Worm (Caenorhabditis elegans) whole organism, mixed stage, embryonic: ENCODE data around the gene C14F11.4.

Experiments
- M03D4.4 ChIP-seq: sonication (generic microtip); optimal IDR thresholded peaks from 2 replicates; lab custom pipeline; 2017; ENCODE audit warnings: mild to moderate bottlenecking, missing genetic modification characterization, missing compliant biosample characterization
- bed-3 ChIP-seq: fragments of 200-800 bp; sonication (Bioruptor generic); optimal IDR thresholded peaks from 3 replicates; lab custom pipeline; 2018; ENCODE audit warnings: mild to moderate bottlenecking, missing genetic modification characterization, moderate library complexity, missing compliant biosample characterization
- blmp-1 ChIP-seq: fragments of 150-350 bp; optimal IDR thresholded peaks from 2 replicates; lab custom pipeline; 2014; ENCODE audit warnings: missing biosample characterization, missing genetic modification characterization
- ceh-39 ChIP-seq: fragments of 150-350 bp; optimal IDR thresholded peaks from 2 replicates; lab custom pipeline; 2014; ENCODE audit warnings: missing biosample characterization, missing genetic modification characterization
- ces-1 ChIP-seq: fragments of 150-350 bp; optimal IDR thresholded peaks from 2 replicates; lab custom pipeline; 2014; ENCODE audit warnings: missing biosample characterization, missing genetic modification reagents, missing genetic modification characterization
- cnd-1 ChIP-seq: fragments of 200-800 bp; sonication (Bioruptor generic); optimal IDR thresholded peaks from 2 replicates; lab custom pipeline; 2018; ENCODE audit warnings: mild to moderate bottlenecking, missing genetic modification characterization, missing compliant biosample characterization
- drap-1 ChIP-seq: fragments of 200-800 bp; sonication (Bioruptor generic); optimal IDR thresholded peaks from 3 replicates; lab custom pipeline; 2018; ENCODE audit warnings: mild to moderate bottlenecking, missing genetic modification characterization, missing compliant biosample characterization
- elt-1 ChIP-seq: sonication (generic microtip); optimal IDR thresholded peaks from 2 replicates; lab custom pipeline; 2017; ENCODE audit warnings: missing genetic modification characterization, mild to moderate bottlenecking, missing compliant biosample characterization, antibody characterized with exemption, moderate library complexity, borderline replicate concordance; ENCODE audit not compliant: insufficient read depth
- elt-3 ChIP-seq: fragments of 150-350 bp; optimal IDR thresholded peaks from 2 replicates; lab custom pipeline; 2014; ENCODE audit warnings: missing biosample characterization, missing genetic modification characterization
- flh-1 ChIP-seq: fragments of 200-800 bp; sonication (Bioruptor generic); optimal IDR thresholded peaks from 2 replicates; lab custom pipeline; 2018; ENCODE audit warnings: mild to moderate bottlenecking, missing genetic modification characterization, moderate library complexity, missing compliant biosample characterization
- ham-2 ChIP-seq: fragments of 200-800 bp; sonication (Bioruptor generic); optimal IDR thresholded peaks from 2 replicates; lab custom pipeline; 2018; ENCODE audit warnings: mild to moderate bottlenecking, missing genetic modification characterization, missing compliant biosample characterization
- hlh-1 ChIP-seq: fragments of 150-350 bp; optimal IDR thresholded peaks from 2 replicates; lab custom pipeline; 2014; ENCODE audit warnings: missing biosample characterization, missing genetic modification reagents, missing genetic modification characterization
- lin-32 ChIP-seq: fragments of 200-800 bp; sonication (Bioruptor generic); optimal IDR thresholded peaks from 2 replicates; lab custom pipeline; 2018; ENCODE audit warnings: mild to moderate bottlenecking, missing genetic modification characterization, missing compliant biosample characterization
- lsy-2 ChIP-seq: fragments of 150-350 bp; optimal IDR thresholded peaks from 2 replicates; lab custom pipeline; 2014; ENCODE audit warnings: missing biosample characterization, missing genetic modification characterization
- mep-1 ChIP-seq: fragments of 150-350 bp; optimal IDR thresholded peaks from 2 replicates; lab custom pipeline; 2017; ENCODE audit warnings: missing biosample characterization, missing genetic modification reagents, missing genetic modification characterization, inconsistent platforms
- mls-2 ChIP-seq: sonication (generic microtip); optimal IDR thresholded peaks from 2 replicates; lab custom pipeline; 2016; ENCODE audit warnings: mild to moderate bottlenecking, missing genetic modification characterization, moderate library complexity, missing compliant biosample characterization
- nhr-2 ChIP-seq: fragments of 150-350 bp; optimal IDR thresholded peaks from 2 replicates; lab custom pipeline; 2014; ENCODE audit warnings: missing biosample characterization, missing genetic modification characterization
- nhr-237 ChIP-seq: fragments of 150-350 bp; optimal IDR thresholded peaks from 2 replicates; lab custom pipeline; 2014; ENCODE audit warnings: missing biosample characterization, missing genetic modification characterization
- nhr-28 ChIP-seq: fragments of 150-350 bp; optimal IDR thresholded peaks from 2 replicates; lab custom pipeline; 2014; ENCODE audit warnings: missing biosample characterization, missing genetic modification characterization
- nhr-76 ChIP-seq: sonication (generic microtip); optimal IDR thresholded peaks from 2 replicates; lab custom pipeline; 2017; ENCODE audit warnings: missing biosample characterization, missing genetic modification characterization
- pha-4 ChIP-seq: fragments of 150-350 bp; optimal IDR thresholded peaks from 2 replicates; lab custom pipeline; 2018; ENCODE audit warnings: missing biosample characterization, missing genetic modification reagents, missing genetic modification characterization
- sem-2 ChIP-seq: fragments of 200-800 bp; sonication (Bioruptor generic); optimal IDR thresholded peaks from 2 replicates; lab custom pipeline; 2018; ENCODE audit warnings: mild to moderate bottlenecking, missing genetic modification characterization, missing compliant biosample characterization
- snpc-4 ChIP-seq: fragments of 150-350 bp; optimal IDR thresholded peaks from 2 replicates; lab custom pipeline; 2014; ENCODE audit warnings: missing biosample characterization, missing genetic modification characterization
- sptf-1 ChIP-seq: sonication (generic microtip); optimal IDR thresholded peaks from 2 replicates; lab custom pipeline; 2017; ENCODE audit warnings: mild to moderate bottlenecking, missing genetic modification characterization, moderate library complexity, missing compliant biosample characterization
- tbx-8 ChIP-seq: fragments of 200-800 bp; sonication (Bioruptor generic); optimal IDR thresholded peaks from 2 replicates; lab custom pipeline; 2018; ENCODE audit warnings: mild to moderate bottlenecking, missing genetic modification characterization, moderate library complexity, missing compliant biosample characterization
- unc-39 ChIP-seq: fragments of 150-350 bp; optimal IDR thresholded peaks from 2 replicates; lab custom pipeline; 2014; ENCODE audit warnings: missing biosample characterization, missing genetic modification characterization
- unc-62 ChIP-seq: fragments of 150-350 bp; optimal IDR thresholded peaks from 2 replicates; lab custom pipeline; 2014; ENCODE audit warnings: missing biosample characterization, missing genetic modification reagents, missing genetic modification characterization
- zip-8 ChIP-seq: fragments of 150-350 bp; optimal IDR thresholded peaks from 2 replicates; lab custom pipeline; 2014; ENCODE audit warnings: missing biosample characterization, missing genetic modification characterization
- ztf-11 ChIP-seq: fragments of 150-350 bp; optimal IDR thresholded peaks from 2 replicates; lab custom pipeline; 2014; ENCODE audit warnings: missing biosample characterization, missing genetic modification characterization

Gene C14F11.4

DNA sequence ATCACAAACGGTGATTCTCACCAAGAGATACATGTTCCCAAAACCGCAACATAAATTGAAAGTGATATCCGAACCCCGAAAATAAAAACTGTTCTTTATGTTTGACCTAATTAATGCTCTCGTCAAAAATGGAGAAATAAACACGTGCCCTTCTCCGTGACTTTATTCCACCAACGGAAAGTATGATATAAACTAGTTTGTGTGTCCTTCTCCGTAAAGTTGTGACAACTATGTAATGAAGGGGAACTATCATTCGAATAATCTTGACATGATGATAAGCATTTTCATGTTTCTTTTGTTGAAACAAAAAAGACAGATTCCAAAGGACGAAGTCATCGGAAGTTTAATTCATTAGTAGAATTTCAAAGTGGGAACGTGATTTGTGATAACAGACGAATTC is 31.3 kb downstream of the C14F11.4 start:
- TF ChIP-seq ces-1 (GFP tag; lab: Kevin White, UChicago), result no peak
- no peak for TF ChIP-seq blmp-1 (tag; lab: Kevin White, UChicago)
- no peak for TF ChIP-seq mep-1 (tag; lab: Kevin White, UChicago)
- no peak for TF ChIP-seq nhr-2 (tag; lab: Kevin White, UChicago)
- TF ChIP-seq pha-4 (tag; lab: Kevin White, UChicago), result no peak
- no peak for TF ChIP-seq unc-39 (tag; lab: Kevin White, UChicago)
- TF ChIP-seq bed-3, result no peak
- no peak for TF ChIP-seq mls-2 (tag; lab: Kevin White, UChicago)
- TF ChIP-seq zip-8, result no peak
- no peak for TF ChIP-seq elt-1 (tag; lab: Kevin White, UChicago)
- no peak for TF ChIP-seq cnd-1
- no peak for TF ChIP-seq ham-2 (GFP tag; lab: Kevin White, UChicago)
- no peak for TF ChIP-seq nhr-76 (tag; lab: Kevin White, UChicago)
- TF ChIP-seq unc-62 (GFP tag; lab: Kevin White, UChicago), result no peak
- no peak for TF ChIP-seq drap-1 (GFP tag; lab: Kevin White, UChicago)
- no peak for TF ChIP-seq snpc-4
- no peak for TF ChIP-seq M03D4.4 (tag; lab: Kevin White, UChicago)
- no peak for TF ChIP-seq ztf-11 (tag; lab: Kevin White, UChicago)
- no peak for TF ChIP-seq ceh-39 (tag; lab: Kevin White, UChicago)

DNA sequence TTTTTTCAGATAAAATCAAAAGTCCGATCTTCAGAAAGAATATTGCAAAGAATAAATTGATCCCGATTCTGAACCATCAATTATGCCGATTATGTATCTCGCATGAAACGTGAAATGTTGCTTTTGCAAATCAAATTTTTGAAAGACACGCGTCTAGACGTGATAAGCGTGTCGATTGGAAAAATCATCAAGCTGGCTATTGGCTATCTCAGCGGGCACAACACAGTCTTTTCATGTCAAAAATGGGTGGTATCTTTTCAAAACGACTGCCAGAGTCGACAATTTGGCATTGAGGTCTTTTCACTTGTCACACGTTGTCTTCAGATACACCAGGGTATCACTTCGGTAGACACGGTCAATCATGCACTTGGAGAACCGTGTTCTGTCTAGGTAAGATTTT is 36.2 kb downstream of the C14F11.4 start, which contains the start of gene daf-9:
TSS of gene daf-9 (plus strand) at position 301 of the 400 bp plus-strand sequence.
- TF ChIP-seq M03D4.4 (tag; lab: Kevin White, UChicago) (no peak), hlh-1 (tag; lab: Kevin White, UChicago) (no peak), lsy-2 (tag; lab: Kevin White, UChicago) (no peak), unc-62 (GFP tag; lab: Kevin White, UChicago) (no peak), blmp-1 (tag; lab: Kevin White, UChicago) (no peak), nhr-28 (tag; lab: Kevin White, UChicago) (no peak), ham-2 (GFP tag; lab: Kevin White, UChicago) (no peak), ces-1 (GFP tag; lab: Kevin White, UChicago) (no peak), mls-2 (tag; lab: Kevin White, UChicago) (no peak), snpc-4 (no peak), elt-3 (tag; lab: Kevin White, UChicago) (no peak), elt-1 (tag; lab: Kevin White, UChicago) (no peak), ztf-11 (tag; lab: Kevin White, UChicago) (no peak), flh-1 (GFP tag; lab: Kevin White, UChicago) (no peak), nhr-76 (tag; lab: Kevin White, UChicago) (no peak), bed-3 (no peak)

DNA sequence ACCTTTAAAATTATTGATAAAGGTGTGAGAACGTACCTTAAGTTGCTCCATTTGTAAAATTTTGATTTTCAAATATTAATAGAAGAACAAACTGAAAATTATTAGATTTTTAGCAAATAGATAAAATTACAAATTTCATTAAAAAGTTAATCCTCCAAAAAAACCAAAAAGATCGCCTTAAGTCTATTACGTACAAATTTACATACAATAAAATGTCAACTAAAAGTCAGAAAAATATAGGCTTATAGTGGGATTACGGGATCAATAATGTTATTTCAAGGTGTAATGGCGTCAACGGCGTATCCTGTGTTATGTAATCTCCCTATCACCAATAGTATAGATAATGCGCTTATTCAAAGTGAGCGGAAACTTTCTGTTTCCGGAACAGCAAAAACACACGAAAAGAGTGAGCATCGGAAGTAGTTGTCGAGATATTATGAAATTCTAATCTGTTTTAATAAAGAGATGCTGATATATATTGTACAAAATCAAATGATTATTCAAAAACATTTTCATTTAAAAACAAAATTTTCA is 38.6 kb downstream of the C14F11.4 start, which contains the start of gene ceh-54:
TSS of gene ceh-54 (minus strand) at position 51 of the 534 bp plus-strand sequence.
- TF ChIP-seq mep-1 (tag; lab: Kevin White, UChicago) (no peak), sem-2 (GFP tag; lab: Kevin White, UChicago) (no peak)
- TF ChIP-seq, all 35 proteins: peak for 0

DNA sequence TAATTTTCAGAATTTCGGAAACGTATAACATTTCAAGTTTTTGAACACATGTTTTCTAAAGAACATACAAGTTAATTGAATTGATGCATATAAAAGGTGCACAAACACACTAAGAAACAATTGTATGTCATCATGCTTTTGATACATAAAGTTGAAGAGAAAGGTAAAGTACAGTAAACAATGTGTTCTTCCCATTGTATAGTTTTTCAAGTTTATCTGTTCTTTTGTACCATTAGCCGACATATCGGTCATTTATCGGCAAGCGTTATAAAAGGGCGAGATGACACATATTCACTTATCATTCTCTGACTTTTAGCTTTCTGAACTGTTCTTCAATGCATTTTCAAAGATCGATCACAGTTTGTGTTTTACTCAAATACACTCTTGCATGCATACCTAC is 42.9 kb downstream of the C14F11.4 start, which contains the start of gene T13C5.9:
TSS of gene T13C5.9 (plus strand) at position 301 of the 400 bp plus-strand sequence.
- TF ChIP-seq elt-3 (tag; lab: Kevin White, UChicago) (no peak), bed-3 (no peak), lsy-2 (tag; lab: Kevin White, UChicago) (no peak)

DNA sequence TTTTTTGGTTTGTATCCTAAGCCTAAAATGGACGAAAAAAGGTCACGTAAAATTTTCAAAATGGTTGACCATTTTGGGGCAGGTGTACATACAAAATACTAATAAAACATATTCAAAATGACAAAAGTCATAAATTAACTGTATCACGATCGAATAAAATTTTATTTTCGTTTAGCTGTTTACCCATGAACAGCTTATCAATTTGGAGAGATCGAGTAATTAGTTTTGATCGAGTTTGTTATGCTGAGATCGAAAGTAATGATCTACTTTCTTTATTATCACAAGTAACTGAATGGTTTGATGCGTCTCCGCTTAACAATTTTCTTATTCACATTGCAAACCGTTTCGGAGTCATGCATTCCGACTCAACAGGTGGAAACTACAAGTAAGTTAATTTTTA is 45.0 kb downstream of the C14F11.4 start, which contains the start of gene T13C5.10:
TSS of gene T13C5.10 (plus strand) at position 301 of the 400 bp plus-strand sequence.
- TF ChIP-seq M03D4.4 (tag; lab: Kevin White, UChicago), result no peak
- no peak for TF ChIP-seq sptf-1
- TF ChIP-seq tbx-8 (GFP tag; lab: Kevin White, UChicago), result no peak
- no peak for TF ChIP-seq nhr-237 (tag; lab: Kevin White, UChicago)
- no peak for TF ChIP-seq hlh-1 (tag; lab: Kevin White, UChicago)
- TF ChIP-seq mep-1 (tag; lab: Kevin White, UChicago), result no peak
- no peak for TF ChIP-seq cnd-1
- no peak for TF ChIP-seq mls-2 (tag; lab: Kevin White, UChicago)
- no peak for TF ChIP-seq lin-32 (GFP tag; lab: Kevin White, UChicago)
- no peak for TF ChIP-seq ces-1 (GFP tag; lab: Kevin White, UChicago)
- TF ChIP-seq, all 35 proteins: peak for 0
